Fruit fly (Drosophila melanogaster) whole organism, larva: ENCODE measurements around the gene frc.

Source experiments
- noc ChIP-seq: fragments of 200-800 bp; sonication (Bioruptor generic); optimal IDR thresholded peaks from 3 replicates; lab custom pipeline; 2019; ENCODE audit warnings: missing biosample characterization, mild to moderate bottlenecking, missing genetic modification characterization, moderate library complexity

Gene frc

dm6 chr3L:17432947-17433346 lies at the start of gene frc:
Gene frc, minus strand, starts transcription at chr3L:17433190.
- TF ChIP-seq noc = no peak

dm6 chr3L:17478826-17479225 lies 45.8 kb upstream of the frc start, which contains the start of the genes CG13733 and qjt:
Gene CG13733, minus strand, starts transcription at chr3L:17478926.
Gene qjt, plus strand, starts transcription at chr3L:17479096.
- TF ChIP-seq noc = no peak

DNA sequence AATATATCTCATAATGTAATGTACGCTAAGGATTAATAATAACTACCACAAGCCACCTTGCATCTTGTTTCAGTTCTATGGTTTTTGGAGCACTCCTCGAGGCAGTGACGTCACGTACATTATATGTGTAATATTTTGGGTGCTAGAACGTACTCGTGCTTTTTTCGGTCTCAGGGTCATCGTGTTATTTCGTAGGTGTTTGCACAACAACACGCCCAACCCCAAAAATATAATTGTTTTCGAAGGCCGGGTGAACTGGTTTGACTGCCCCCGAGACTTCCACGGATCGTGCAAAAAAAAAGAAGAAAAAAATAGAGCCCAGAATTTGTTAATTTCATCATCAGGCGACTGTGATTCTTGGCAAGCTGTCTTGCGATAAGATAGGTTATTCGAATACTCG lies 43.5 kb upstream of the frc start:
- no peak for TF ChIP-seq noc

DNA sequence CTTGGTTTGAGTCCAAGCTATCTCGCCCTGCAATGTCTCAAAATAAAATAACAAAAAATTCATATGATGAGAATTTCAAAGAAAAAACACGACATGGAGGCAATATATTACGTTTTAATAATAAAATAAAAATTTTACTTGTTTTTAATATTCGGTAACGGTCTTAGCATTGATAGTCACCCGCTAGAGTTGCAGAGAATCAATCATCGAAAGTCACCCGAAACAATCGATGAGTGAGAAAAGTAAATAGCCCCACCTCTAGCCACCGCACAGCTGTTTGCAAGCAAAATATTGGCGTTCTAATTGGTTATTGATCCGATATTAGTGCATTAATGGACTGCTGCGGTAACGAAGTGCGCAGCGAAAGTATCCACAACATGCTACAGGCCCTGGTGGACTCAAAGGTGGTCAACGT lies 43.0 kb upstream of the frc start, which contains the start of gene CG34250:
TSS of gene CG34250 (plus strand) at position 244 of the 415 bp plus-strand sequence.
- peak; percentile 59 for TF ChIP-seq noc

dm6 chr3L:17474711-17475451 lies 41.9 kb upstream of the frc start, which contains the start of the genes UQCR-Q and CG46525:
Gene UQCR-Q, plus strand, starts transcription at chr3L:17474761.
Gene CG46525, plus strand, starts transcription at chr3L:17475220.
- TF ChIP-seq noc = no peak

DNA sequence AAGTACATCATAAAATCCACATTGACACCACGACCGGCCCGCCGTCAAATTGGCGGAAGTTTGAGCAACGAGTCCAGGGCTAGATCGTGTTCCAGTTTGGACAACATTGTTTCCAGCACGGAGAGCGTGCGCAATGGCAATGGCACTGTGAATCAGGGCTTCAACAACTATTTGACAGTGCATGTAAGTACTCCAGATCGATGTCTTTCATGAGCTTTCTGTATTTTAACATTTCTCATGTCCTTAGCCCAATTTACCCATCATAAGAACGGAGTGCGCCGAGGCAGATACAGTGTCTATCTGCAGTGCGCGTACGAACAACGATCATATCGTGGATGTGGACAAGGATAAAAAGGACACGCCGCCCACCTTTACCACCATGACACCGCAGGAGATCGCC lies 40.9 kb upstream of the frc start:
- TF ChIP-seq noc = no peak

- TF ChIP-seq noc = no peak
These were observed 37.1 kb upstream of the frc start, which contains the start of gene SecCl for dm6 chr3L:17470110-17470509. Gene SecCl, plus strand, starts transcription at chr3L:17470127.

DNA sequence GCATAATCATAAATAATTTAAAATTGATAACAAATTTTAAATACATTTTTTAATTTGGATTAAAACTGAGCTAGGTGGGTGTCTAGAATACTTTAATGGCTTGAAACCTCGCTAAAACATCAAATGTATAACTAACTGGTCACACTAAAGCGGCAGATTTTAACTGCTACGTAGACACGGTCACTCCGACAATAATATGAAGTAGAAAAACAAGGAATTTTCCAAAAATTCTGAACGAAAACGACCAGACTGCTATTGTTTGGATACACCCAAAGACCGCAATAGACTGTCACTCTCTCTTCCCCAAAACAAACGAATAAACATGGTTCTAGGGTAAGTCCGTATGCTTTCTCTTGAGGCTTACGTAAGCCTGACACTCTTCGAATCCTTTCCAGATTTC lies 32.8 kb upstream of the frc start, which contains the start of gene QIL1:
TSS of gene QIL1 (plus strand) at position 142 of the 400 bp plus-strand sequence.
- peak; percentile 23 for TF ChIP-seq noc

- no peak for TF ChIP-seq noc
These were observed 29.5 kb upstream of the frc start for dm6 chr3L:17462474-17462873.

DNA sequence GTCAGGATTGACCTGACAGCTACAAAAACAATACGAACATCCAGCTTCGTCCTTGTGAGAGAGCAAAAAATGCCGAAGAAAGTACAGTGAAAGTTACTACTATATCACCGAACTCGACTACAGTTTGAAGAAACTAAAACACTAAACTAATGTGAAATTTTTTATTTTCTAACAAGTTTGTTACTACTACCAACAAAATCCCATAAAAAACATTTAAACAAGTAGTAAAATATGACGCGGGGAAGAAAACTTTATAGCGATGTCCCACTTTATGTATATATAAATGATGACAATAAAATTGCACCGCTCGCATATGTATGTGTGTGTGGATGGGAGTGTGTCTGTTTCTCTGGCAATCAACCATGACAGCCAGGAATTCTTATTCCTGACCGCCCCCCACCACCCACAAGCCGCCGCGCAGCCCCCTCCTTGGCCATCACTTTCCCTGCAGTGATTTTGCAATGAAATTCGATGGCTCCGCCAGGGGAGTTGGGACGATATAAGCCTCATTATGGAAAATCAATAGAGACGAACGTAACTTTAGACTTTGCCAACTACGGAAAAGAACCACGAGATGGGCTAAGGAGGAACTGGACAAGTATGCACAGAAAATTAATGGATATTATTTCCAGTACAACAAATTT lies 28.5 kb upstream of the frc start:
- TF ChIP-seq noc = no peak

DNA sequence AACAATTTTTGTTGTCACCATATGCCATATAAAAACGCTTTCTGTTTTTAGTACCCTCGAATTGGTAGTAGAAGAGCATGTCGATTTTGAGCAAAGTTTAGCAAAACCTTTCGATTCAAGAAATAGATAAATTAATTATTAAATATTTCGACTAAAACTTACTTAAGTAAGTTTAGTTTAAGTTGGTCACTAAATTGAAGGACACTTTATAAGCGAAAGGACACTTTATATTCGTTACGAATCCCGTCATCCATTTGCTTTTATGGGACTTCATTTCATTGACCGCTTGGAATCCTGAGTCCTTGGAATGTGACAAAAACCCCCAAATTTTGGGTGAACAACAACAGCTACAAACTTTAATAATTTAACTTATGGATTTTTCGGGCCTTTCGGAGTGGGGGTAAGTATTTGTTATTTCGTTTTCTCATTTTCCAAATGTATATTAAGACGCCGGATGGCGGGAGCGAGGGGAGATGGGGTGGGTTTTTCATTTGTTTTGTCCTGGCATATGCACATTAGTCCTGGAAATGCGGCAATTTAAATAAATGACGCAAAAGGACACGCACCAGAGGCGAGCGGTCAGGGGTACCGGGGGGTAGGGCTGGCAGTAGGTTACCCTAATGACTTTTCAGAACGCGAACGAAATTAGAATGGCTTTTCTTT lies 26.0 kb upstream of the frc start:
- no peak for TF ChIP-seq noc

dm6 chr3L:17457695-17458242 lies 24.8 kb upstream of the frc start:
- TF ChIP-seq noc = no peak

DNA sequence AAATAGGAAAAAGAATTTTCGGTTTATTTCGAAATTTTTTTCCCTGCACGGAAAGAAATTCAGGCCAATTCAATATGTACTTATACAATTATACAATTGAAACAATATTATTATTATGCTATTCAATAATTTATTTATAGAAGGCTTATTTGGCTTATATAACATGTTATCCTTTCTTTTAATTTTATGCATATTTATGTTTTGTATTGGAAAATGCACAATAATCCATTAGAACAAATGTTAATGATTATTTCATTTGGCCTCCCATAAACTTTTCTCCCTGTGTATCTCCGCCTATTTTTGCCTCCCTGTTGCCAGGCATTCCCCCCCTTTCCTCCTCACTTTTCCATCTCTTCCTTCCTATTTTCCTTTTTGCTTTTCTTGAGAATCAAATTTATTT lies 14.9 kb upstream of the frc start:
- TF ChIP-seq noc = no peak

DNA sequence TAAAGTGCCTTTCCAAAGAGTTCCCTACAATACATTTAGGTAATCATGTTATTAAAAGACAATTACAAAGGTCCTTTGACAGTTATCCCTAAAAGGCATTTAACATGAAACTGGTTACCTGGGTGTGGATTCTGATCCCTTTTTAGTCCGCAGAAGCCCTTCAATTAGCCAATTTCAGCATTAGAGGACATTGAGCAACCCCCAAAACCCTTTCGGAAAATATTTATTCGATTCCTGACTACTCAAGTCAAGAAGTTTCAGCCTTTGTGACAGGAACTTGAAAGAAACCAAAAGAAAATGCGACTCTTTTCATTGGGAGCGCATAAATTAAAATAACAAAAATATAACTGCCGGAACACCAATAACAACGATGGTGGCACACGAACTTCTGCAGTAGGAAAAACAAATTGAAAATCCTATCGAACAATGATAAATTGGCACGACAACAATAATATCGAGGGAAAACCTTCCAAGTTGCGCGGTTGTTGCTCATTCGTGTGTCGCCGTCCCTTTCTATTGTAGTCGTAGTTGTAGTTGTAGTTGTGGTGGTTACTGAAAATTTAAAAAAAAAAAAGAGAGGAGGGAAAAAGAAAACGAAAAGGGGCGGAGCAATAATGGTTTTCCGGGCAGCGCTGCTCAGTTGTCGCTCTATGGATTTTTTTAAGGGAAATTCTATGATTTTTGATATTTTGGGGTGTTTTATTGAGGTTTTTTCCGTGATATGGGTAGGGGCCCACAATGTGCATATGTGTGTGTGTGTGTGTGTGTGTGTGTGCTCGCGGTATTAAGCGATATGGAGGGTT lies 12.8 kb upstream of the frc start:
- no peak for TF ChIP-seq noc

DNA sequence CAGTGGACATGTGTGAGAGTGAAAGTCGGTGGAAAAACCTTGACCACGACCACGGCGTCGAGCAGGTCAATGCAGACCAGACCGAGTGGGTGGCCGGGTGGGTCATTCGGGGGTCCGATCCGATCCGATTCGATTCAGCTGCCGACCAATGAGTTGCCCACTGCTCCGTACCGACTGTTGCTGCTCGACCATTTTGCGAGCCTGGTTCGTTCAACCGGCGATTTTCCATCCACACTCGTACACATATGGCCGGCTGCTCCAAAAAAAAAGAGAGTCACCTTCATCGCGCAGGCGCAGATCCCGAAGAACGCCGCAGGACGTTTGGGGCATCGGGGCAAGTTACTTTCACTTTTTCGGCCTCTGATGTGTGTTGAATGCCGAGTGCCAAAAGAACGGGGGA lies 11.6 kb upstream of the frc start:
- no peak for TF ChIP-seq noc

dm6 chr3L:17441602-17442001 lies 8.6 kb upstream of the frc start:
- no peak for TF ChIP-seq noc
